Worm (Caenorhabditis elegans): ENCODE measurements around the gene C07A4.3.

The C07A4.3 gene

DNA sequence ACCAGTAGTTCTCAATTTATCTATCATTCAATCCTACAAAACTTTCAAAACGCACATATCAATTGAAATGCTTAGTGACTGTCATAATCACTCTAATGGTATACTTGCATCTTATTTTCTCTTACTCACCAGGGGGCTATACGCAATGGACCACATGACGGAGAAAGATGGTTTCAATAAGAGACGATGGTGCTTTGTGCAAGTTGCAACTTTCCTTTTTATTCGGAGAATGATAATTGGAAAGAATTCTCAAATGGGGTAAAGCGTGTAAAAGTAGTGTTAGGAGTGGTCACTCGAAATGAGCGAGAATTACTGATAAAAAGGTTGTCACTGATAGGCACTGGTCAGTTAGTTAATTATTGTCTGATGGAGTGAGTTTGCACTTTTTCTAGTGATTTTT, 33.7 kb downstream of the C07A4.3 start:
- TF ChIP-seq fos-1 (tag; optimal IDR thresholded peaks at IDR 0.05) (peak; percentile 2), C34F6.9 (tag; optimal IDR thresholded peaks at IDR 0.05) (no peak), nhr-25 (tag; optimal IDR thresholded peaks at IDR 0.05) (no peak), sma-3 (GFP tag; optimal IDR thresholded peaks at IDR 0.05) (no peak)

DNA sequence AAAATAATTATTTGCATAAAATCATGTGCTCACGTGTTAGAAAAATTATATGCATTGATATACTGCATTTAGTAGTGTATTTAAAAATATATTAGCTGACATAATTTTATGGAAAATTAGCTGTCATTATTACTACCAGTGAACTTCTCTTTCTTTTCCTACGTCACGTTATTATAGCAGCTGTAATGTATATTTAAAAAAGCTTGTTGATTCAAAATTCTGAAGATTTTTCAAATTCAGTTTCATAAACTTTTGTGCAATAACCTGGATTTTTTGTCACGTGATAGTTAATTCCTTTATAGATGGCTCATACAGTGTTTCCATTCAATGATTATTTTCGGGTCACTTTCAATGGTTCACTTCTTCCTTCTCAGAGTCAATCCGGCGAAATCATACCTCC, 37.7 kb downstream of the C07A4.3 start, which contains the start of gene F44A6.3:
Gene F44A6.3 (plus strand): TSS at position 301 of the 400 bp plus-strand sequence.
- no peak for TF ChIP-seq egl-27 (tag; optimal IDR thresholded peaks at IDR 0.05)

DNA sequence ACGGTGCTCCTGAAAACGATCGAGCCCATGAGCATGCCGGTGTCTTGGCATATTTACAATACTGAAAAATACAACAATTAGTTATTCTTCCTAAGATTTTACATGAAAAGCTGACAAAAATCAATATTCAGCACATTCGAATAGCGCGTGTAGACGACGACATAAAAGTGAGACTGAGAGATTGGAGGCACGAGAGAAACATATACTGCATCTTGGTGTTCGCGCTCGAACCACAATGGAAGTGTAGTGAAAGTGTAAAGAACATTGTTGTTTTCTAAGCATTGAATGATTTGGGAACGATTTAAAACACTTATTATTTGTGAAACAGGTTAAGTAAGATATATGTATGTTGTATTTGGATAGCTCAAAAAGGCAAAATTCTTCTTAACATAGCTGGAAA, 40.6 kb downstream of the C07A4.3 start, which contains the start of gene F44A6.4:
Gene F44A6.4 (minus strand): TSS at position 67 of the 400 bp plus-strand sequence.
- TF ChIP-seq blmp-1 (tag; optimal IDR thresholded peaks at IDR 0.05; ENCODE audit: insufficient read depth) (peak; percentile 44), C34F6.9 (tag; optimal IDR thresholded peaks at IDR 0.05) (no peak), unc-55 (GFP tag; optimal IDR thresholded peaks at IDR 0.05) (peak; percentile 45)

DNA sequence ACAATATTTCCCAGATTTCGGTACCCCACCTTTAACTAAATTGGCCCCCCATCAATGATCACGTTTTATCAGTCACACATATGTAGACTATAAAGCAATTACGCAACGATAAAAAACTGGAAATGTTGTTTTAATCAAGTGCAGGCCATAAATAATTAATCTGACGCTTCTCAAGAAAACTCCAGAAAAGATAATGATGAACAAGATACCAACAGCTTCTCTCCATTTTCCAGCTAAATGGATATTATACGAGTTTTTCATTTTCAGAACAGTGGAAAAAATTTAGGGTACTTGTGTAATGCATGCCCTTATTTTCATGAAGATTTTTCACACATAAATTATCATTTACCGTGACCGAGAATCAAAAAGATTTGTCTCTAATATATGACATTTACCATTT, 41.6 kb downstream of the C07A4.3 start:
- TF ChIP-seq fos-1 (tag; optimal IDR thresholded peaks at IDR 0.05) (peak; percentile 36), unc-55 (GFP tag; optimal IDR thresholded peaks at IDR 0.05) (peak; percentile 37), crh-2 (tag; optimal IDR thresholded peaks at IDR 0.05) (peak; percentile 44), snpc-4 (tag; optimal IDR thresholded peaks at IDR 0.05) (no peak)

DNA sequence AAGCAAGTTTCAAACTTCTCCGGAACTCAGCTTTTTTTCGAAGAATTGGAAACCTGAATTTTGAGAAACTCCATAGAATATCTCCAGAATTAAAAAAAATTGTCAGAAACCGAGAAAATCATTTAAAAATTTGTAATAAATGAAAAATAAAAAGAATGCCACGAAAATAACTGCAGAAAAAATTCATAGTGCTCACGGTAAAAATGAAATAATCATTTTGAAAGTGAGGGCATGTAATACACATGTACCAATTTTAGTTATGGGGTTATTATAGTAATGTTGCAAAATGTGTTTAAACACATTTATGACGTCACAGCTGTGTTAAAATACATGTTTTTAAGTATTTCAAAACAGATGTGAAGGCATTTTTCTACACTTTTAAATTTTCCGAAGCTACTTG, 42.1 kb downstream of the C07A4.3 start:
- TF ChIP-seq crh-2 (tag; optimal IDR thresholded peaks at IDR 0.05) (no peak), sma-9 (GFP tag; optimal IDR thresholded peaks at IDR 0.05) (peak; percentile 5), sma-9 (tag; optimal IDR thresholded peaks at IDR 0.05) (no peak)

DNA sequence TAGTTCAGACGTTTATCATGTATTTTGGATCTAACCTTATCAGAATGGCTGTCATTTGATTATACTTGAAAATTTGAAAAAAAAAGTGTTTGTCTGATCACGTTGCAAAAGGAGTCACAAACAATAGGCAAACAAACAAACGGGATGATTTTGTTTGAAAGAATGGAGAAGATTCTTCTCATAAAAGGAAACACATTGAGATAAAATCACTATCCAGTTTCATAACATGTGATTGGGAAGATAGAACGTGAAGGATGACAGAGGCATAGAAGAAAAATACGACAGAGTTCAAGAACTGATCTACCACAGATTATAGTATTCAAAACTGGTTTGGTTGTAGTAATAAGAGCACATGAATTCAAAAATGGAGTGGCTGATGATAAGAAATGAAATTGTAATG, 44.0 kb downstream of the C07A4.3 start, which contains the start of gene F44A6.5:
Gene F44A6.5 (minus strand): TSS at position 151 of the 400 bp plus-strand sequence.
- no peak for TF ChIP-seq ztf-4 (tag; optimal IDR thresholded peaks at IDR 0.05)
- no peak for TF ChIP-seq blmp-1 (tag; optimal IDR thresholded peaks at IDR 0.05; ENCODE audit: insufficient read depth)
- TF ChIP-seq sma-9 (GFP tag; optimal IDR thresholded peaks at IDR 0.05), result peak; percentile 69
- no peak for TF ChIP-seq sma-9 (tag; optimal IDR thresholded peaks at IDR 0.05)
- TF ChIP-seq lsy-2 (tag; optimal IDR thresholded peaks at IDR 0.05), result peak in 1 of 2 experiments; percentile 26
- peak; percentile 59 for TF ChIP-seq crh-2 (tag; optimal IDR thresholded peaks at IDR 0.05)
- peak; percentile 19 for TF ChIP-seq fos-1 (tag; optimal IDR thresholded peaks at IDR 0.05)
- TF ChIP-seq gmeb-1 (tag; optimal IDR thresholded peaks at IDR 0.05), result peak; percentile 31
- peak; percentile 49 for TF ChIP-seq sma-3 (GFP tag; optimal IDR thresholded peaks at IDR 0.05)
- peak in 1 of 2 experiments; percentile 42 for TF ChIP-seq mdl-1 (tag; optimal IDR thresholded peaks at IDR 0.05)
- no peak for TF ChIP-seq elt-1 (tag; optimal IDR thresholded peaks at IDR 0.05)
- peak; percentile 69 for TF ChIP-seq nhr-21 (tag; optimal IDR thresholded peaks at IDR 0.05)
- peak; percentile 79 for TF ChIP-seq nhr-25 (tag; optimal IDR thresholded peaks at IDR 0.05)
- TF ChIP-seq F13H6.1 (tag; optimal IDR thresholded peaks at IDR 0.05), result peak; percentile 37
- TF ChIP-seq egl-27 (tag; optimal IDR thresholded peaks at IDR 0.05), result peak; percentile 16
- TF ChIP-seq mab-5 (tag; optimal IDR thresholded peaks at IDR 0.05), result no peak
- peak; percentile 56 for TF ChIP-seq nhr-129 (tag; optimal IDR thresholded peaks at IDR 0.05)
- no peak for TF ChIP-seq ztf-1 (GFP tag; conservative IDR thresholded peaks at IDR 0.05)

DNA sequence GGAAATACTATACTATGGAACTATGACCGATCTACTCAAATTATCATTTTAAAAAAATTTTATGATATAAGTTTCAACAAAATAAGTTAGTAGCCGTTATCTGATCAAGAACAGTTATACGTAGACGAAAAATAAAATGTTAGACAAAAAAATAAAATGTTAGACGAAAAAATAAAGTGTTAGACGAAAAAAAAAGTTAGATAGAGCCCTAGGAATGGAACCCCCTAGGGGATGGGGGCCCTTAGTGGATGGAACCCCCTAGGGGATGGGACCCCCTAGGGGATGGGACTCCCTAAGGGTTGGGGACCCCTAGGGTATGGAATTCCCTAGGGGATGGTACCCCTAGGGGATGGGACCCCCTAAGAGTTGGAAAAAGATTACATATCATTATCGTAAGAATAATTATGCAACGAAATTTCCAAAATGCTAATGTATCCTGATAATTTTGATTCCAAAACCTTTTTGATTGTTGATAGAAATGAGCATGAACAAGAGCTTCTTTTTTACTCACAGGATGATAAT, 44.5 kb downstream of the C07A4.3 start:
- TF ChIP-seq peb-1 (tag; optimal IDR thresholded peaks at IDR 0.05) (no peak), egl-27 (tag; optimal IDR thresholded peaks at IDR 0.05) (no peak), F13H6.1 (tag; optimal IDR thresholded peaks at IDR 0.05) (no peak), skn-1 (tag; optimal IDR thresholded peaks at IDR 0.05) (no peak), ceh-16 (tag; optimal IDR thresholded peaks at IDR 0.05) (no peak), mdl-1 (tag; optimal IDR thresholded peaks at IDR 0.05) (no peak), lsy-2 (tag; optimal IDR thresholded peaks at IDR 0.05) (no peak), nhr-25 (tag; optimal IDR thresholded peaks at IDR 0.05) (no peak), nhr-10 (tag; optimal IDR thresholded peaks at IDR 0.05) (no peak), C34F6.9 (tag; optimal IDR thresholded peaks at IDR 0.05) (no peak), blmp-1 (tag; optimal IDR thresholded peaks at IDR 0.05; ENCODE audit: insufficient read depth) (no peak), sma-3 (GFP tag; optimal IDR thresholded peaks at IDR 0.05) (no peak), elt-1 (tag; optimal IDR thresholded peaks at IDR 0.05) (no peak), nhr-11 (tag; optimal IDR thresholded peaks at IDR 0.05) (no peak), mab-5 (tag; optimal IDR thresholded peaks at IDR 0.05) (no peak)
